Fruit fly (Drosophila melanogaster) whole organism, embryonic: ENCODE results near the gene scyl.
A peak's percentile ranks its signal among the peaks of the same experiment; 100 is the strongest.

Experiments
- Abd-B ChIP-seq: fragments of 200-800 bp; sonication (Bioruptor generic); optimal IDR thresholded peaks from 2 replicates; lab custom pipeline; 2018; ENCODE audit warnings: missing biosample characterization, mild to moderate bottlenecking, missing genetic modification characterization, moderate library complexity
- Adf1 ChIP-seq: fragments of 200-800 bp; sonication (Bioruptor generic); IDR thresholded peaks from 2 replicates; pipeline ENCODE4 v1.3.6; 2022; ENCODE audit warnings: missing biosample characterization, missing genetic modification characterization
- BEAF-32 ChIP-seq: fragments of 200-800 bp; sonication (Bioruptor generic); optimal IDR thresholded peaks from 3 replicates; lab custom pipeline; 2017; ENCODE audit warnings: missing biosample characterization, missing genetic modification characterization, mild to moderate bottlenecking, moderate library complexity, missing genetic modification reagents
- Bdp1 ChIP-seq: fragments of 200-800 bp; sonication (Bioruptor generic); optimal IDR thresholded peaks from 3 replicates; lab custom pipeline; 2016; ENCODE audit warnings: missing biosample characterization, missing genetic modification characterization
- Bgb ChIP-seq: fragments of 200-800 bp; sonication (Bioruptor generic); IDR thresholded peaks from 2 replicates; pipeline ENCODE4 v1.3.6; 2022; ENCODE audit warnings: missing biosample characterization, missing genetic modification characterization; ENCODE audit not compliant: partially characterized antibody
- CG10209 ChIP-seq: fragments of 200-800 bp; sonication (Bioruptor generic); optimal IDR thresholded peaks from 3 replicates; lab custom pipeline; 2017; ENCODE audit warnings: missing biosample characterization, mild to moderate bottlenecking, missing genetic modification characterization, missing genetic modification reagents
- CG12155 ChIP-seq: fragments of 200-800 bp; sonication (Bioruptor generic); optimal IDR thresholded peaks from 3 replicates; lab custom pipeline; 2016; ENCODE audit warnings: missing biosample characterization, missing genetic modification characterization
- CG12659 ChIP-seq: fragments of 200-800 bp; sonication (Bioruptor generic); optimal IDR thresholded peaks from 3 replicates; lab custom pipeline; 2017; ENCODE audit warnings: mild to moderate bottlenecking, missing biosample characterization, missing genetic modification reagents, missing genetic modification characterization
- CG12744 ChIP-seq: fragments of 200-800 bp; sonication (Bioruptor generic); optimal IDR thresholded peaks from 2 replicates; lab custom pipeline; 2016; ENCODE audit warnings: missing biosample characterization, missing genetic modification characterization
- CG13424 ChIP-seq: fragments of 200-800 bp; sonication (Bioruptor generic); optimal IDR thresholded peaks from 2 replicates; lab custom pipeline; 2019; ENCODE audit warnings: missing biosample characterization, mild to moderate bottlenecking, missing genetic modification characterization, moderate library complexity
- CG15269 ChIP-seq: fragments of 200-800 bp; sonication (Bioruptor generic); optimal IDR thresholded peaks from 2 replicates; lab custom pipeline; 2018; ENCODE audit warnings: missing biosample characterization, mild to moderate bottlenecking, missing genetic modification characterization, moderate library complexity
- CG15514 ChIP-seq: fragments of 200-800 bp; sonication (Bioruptor generic); optimal IDR thresholded peaks from 3 replicates; lab custom pipeline; 2017; ENCODE audit warnings: missing biosample characterization, missing genetic modification characterization, mild to moderate bottlenecking, moderate library complexity, missing genetic modification reagents
- CG17568 ChIP-seq: fragments of 200-800 bp; sonication (Bioruptor generic); optimal IDR thresholded peaks from 2 replicates; lab custom pipeline; 2018; ENCODE audit warnings: missing biosample characterization, mild to moderate bottlenecking, missing genetic modification characterization, moderate library complexity
- CG17829 ChIP-seq: fragments of 200-800 bp; optimal IDR thresholded peaks from 2 replicates; lab custom pipeline; 2019; ENCODE audit warnings: missing biosample characterization, mild to moderate bottlenecking, missing genetic modification characterization, moderate library complexity
- CG33557 ChIP-seq: fragments of 200-800 bp; sonication (Bioruptor generic); optimal IDR thresholded peaks from 2 replicates; lab custom pipeline; 2019; ENCODE audit warnings: missing biosample characterization, mild to moderate bottlenecking, missing genetic modification characterization, moderate library complexity
- CG3995 ChIP-seq: fragments of 200-800 bp; sonication (Bioruptor generic); optimal IDR thresholded peaks from 3 replicates; lab custom pipeline; 2016; ENCODE audit warnings: missing biosample characterization, missing genetic modification characterization
- CG42726 ChIP-seq: fragments of 200-800 bp; sonication (Bioruptor generic); IDR thresholded peaks from 2 replicates; pipeline ENCODE4 v1.3.6; 2022; ENCODE audit warnings: missing biosample characterization, missing genetic modification characterization; ENCODE audit not compliant: partially characterized antibody
- CG4282 ChIP-seq: fragments of 200-800 bp; sonication (Bioruptor generic); optimal IDR thresholded peaks from 2 replicates; lab custom pipeline; 2016; ENCODE audit warnings: missing biosample characterization, missing genetic modification characterization
- CG6175 ChIP-seq: fragments of 200-800 bp; sonication (Bioruptor generic); IDR thresholded peaks from 3 replicates; pipeline ENCODE4 v1.3.6; 2022; ENCODE audit warnings: missing biosample characterization, missing genetic modification characterization
- CG7556 ChIP-seq: fragments of 200-800 bp; sonication (Bioruptor generic); optimal IDR thresholded peaks from 2 replicates; lab custom pipeline; 2017; ENCODE audit warnings: missing biosample characterization, mild to moderate bottlenecking, missing genetic modification characterization
- CG7928 ChIP-seq: fragments of 200-800 bp; sonication (Bioruptor generic); optimal IDR thresholded peaks from 2 replicates; lab custom pipeline; 2017; ENCODE audit warnings: missing biosample characterization, mild to moderate bottlenecking, missing genetic modification characterization
- CG8089 ChIP-seq: fragments of 200-800 bp; sonication (Bioruptor generic); optimal IDR thresholded peaks from 3 replicates; lab custom pipeline; 2016; ENCODE audit warnings: missing biosample characterization, missing genetic modification characterization
- CG9437 ChIP-seq: fragments of 200-800 bp; sonication (Bioruptor generic); optimal IDR thresholded peaks from 2 replicates; lab custom pipeline; 2018; ENCODE audit warnings: missing biosample characterization, mild to moderate bottlenecking, missing genetic modification characterization
- CG9932 ChIP-seq: fragments of 200-800 bp; sonication (Bioruptor generic); IDR thresholded peaks from 2 replicates; pipeline ENCODE4 v1.3.6; 2022; ENCODE audit warnings: missing biosample characterization, missing genetic modification characterization
- Chrac-16 ChIP-seq: fragments of 200-800 bp; sonication (Bioruptor generic); optimal IDR thresholded peaks from 3 replicates; lab custom pipeline; 2016; ENCODE audit warnings: missing biosample characterization, missing genetic modification characterization
- Dfd ChIP-seq, 2 experiments: fragments of >200 bp; optimal IDR thresholded peaks; 2 replicates each; lab custom pipeline; 2017; ENCODE audit warnings: missing biosample characterization in 2 of 2, missing genetic modification characterization in 2 of 2
- Dip2 ChIP-seq: fragments of 200-800 bp; sonication (Bioruptor generic); IDR thresholded peaks from 2 replicates; pipeline ENCODE4 v1.3.6; 2022; ENCODE audit warnings: missing biosample characterization, missing genetic modification characterization
- Dp ChIP-seq: fragments of 200-800 bp; sonication (Bioruptor generic); optimal IDR thresholded peaks from 2 replicates; lab custom pipeline; 2018; ENCODE audit warnings: missing biosample characterization, mild to moderate bottlenecking, missing genetic modification characterization, moderate library complexity
- HLH3B ChIP-seq: fragments of 200-800 bp; sonication (Bioruptor generic); IDR thresholded peaks from 2 replicates; pipeline ENCODE4 v1.3.6; 2022; ENCODE audit warnings: missing biosample characterization, missing genetic modification characterization
- Kr ChIP-seq: fragments of 200-800 bp; sonication (Bioruptor generic); optimal IDR thresholded peaks from 2 replicates; lab custom pipeline; 2017; ENCODE audit warnings: missing biosample characterization, mild to moderate bottlenecking, missing genetic modification characterization
- Meics ChIP-seq: fragments of 200-800 bp; sonication (Bioruptor generic); optimal IDR thresholded peaks from 2 replicates; lab custom pipeline; 2017; ENCODE audit warnings: missing biosample characterization, mild to moderate bottlenecking, missing genetic modification characterization
- Mrtf ChIP-seq: fragments of 200-800 bp; sonication (Bioruptor generic); IDR thresholded peaks from 3 replicates; pipeline ENCODE4 v1.3.6; 2022; ENCODE audit warnings: missing biosample characterization, missing genetic modification characterization
- NC2β ChIP-seq: fragments of 200-800 bp; sonication (Bioruptor generic); optimal IDR thresholded peaks from 2 replicates; lab custom pipeline; 2016; ENCODE audit warnings: missing biosample characterization, missing genetic modification characterization
- Oaz ChIP-seq: fragments of 200-800 bp; sonication (Bioruptor generic); IDR thresholded peaks from 2 replicates; pipeline ENCODE4 v1.3.6; 2022; ENCODE audit warnings: missing biosample characterization, missing genetic modification characterization
- PHDP ChIP-seq: fragments of 200-800 bp; sonication (Bioruptor generic); optimal IDR thresholded peaks from 3 replicates; lab custom pipeline; 2018; ENCODE audit warnings: missing biosample characterization, mild to moderate bottlenecking, missing genetic modification characterization, moderate library complexity
- YL-1 ChIP-seq: fragments of 200-800 bp; sonication (Bioruptor generic); optimal IDR thresholded peaks from 3 replicates; lab custom pipeline; 2017; ENCODE audit warnings: missing biosample characterization, mild to moderate bottlenecking, missing genetic modification characterization
- ase ChIP-seq: fragments of 200-800 bp; sonication (Bioruptor generic); IDR thresholded peaks from 3 replicates; pipeline ENCODE4 v1.3.6; 2022; ENCODE audit warnings: missing biosample characterization, missing genetic modification characterization
- bcd ChIP-seq: fragments of 200-800 bp; sonication (Bioruptor generic); optimal IDR thresholded peaks from 2 replicates; lab custom pipeline; 2017; ENCODE audit warnings: missing biosample characterization, mild to moderate bottlenecking, missing genetic modification characterization
- br ChIP-seq: fragments of >200 bp; optimal IDR thresholded peaks from 2 replicates; lab custom pipeline; 2017
- bsh ChIP-seq, 2 experiments: fragments of 200-800 bp; sonication (Bioruptor generic); optimal IDR thresholded peaks; 2 replicates each; lab custom pipeline; 2017 to 2018; ENCODE audit warnings: mild to moderate bottlenecking in 2 of 2, missing biosample characterization in 2 of 2, missing genetic modification characterization in 2 of 2, moderate library complexity in 1 of 2
- caup ChIP-seq: fragments of 200-800 bp; sonication (Bioruptor generic); optimal IDR thresholded peaks from 3 replicates; lab custom pipeline; 2017; ENCODE audit warnings: missing biosample characterization, mild to moderate bottlenecking, missing genetic modification characterization, moderate library complexity; ENCODE audit not compliant: severe bottlenecking
- chinmo ChIP-seq: fragments of 200-800 bp; sonication (Bioruptor generic); IDR thresholded peaks from 4 replicates; pipeline ENCODE4 v1.3.6; 2022; ENCODE audit warnings: missing biosample characterization, missing genetic modification characterization; ENCODE audit not compliant: partially characterized antibody
- fru ChIP-seq: fragments of >200 bp; optimal IDR thresholded peaks from 2 replicates; lab custom pipeline; 2017
- kah ChIP-seq: fragments of 200-800 bp; sonication (Bioruptor generic); optimal IDR thresholded peaks from 2 replicates; lab custom pipeline; 2018; ENCODE audit warnings: missing biosample characterization, mild to moderate bottlenecking, missing genetic modification characterization
- mam ChIP-seq: fragments of 200-800 bp; sonication (Bioruptor generic); optimal IDR thresholded peaks from 3 replicates; lab custom pipeline; 2016; ENCODE audit warnings: missing biosample characterization, missing genetic modification characterization
- p53 ChIP-seq: fragments of 200-800 bp; sonication (Bioruptor generic); optimal IDR thresholded peaks from 2 replicates; lab custom pipeline; 2016; ENCODE audit warnings: missing biosample characterization, missing genetic modification characterization
- rib ChIP-seq: fragments of 200-800 bp; sonication (Bioruptor generic); IDR thresholded peaks from 2 replicates; pipeline ENCODE4 v1.3.6; 2022; ENCODE audit warnings: missing biosample characterization, missing genetic modification characterization
- tup ChIP-seq: fragments of 200-800 bp; sonication (Bioruptor generic); optimal IDR thresholded peaks from 2 replicates; lab custom pipeline; 2016; ENCODE audit warnings: missing biosample characterization, mild to moderate bottlenecking, missing genetic modification characterization, moderate library complexity
- twi ChIP-seq: fragments of 200-800 bp; optimal IDR thresholded peaks from 2 replicates; lab custom pipeline; 2019; ENCODE audit warnings: missing biosample characterization, mild to moderate bottlenecking, missing genetic modification characterization, moderate library complexity

Gene scyl

dm6 chr3L:11278448-11279320 is 26.6 kb downstream of the scyl start (continued):
- TF ChIP-seq Adf1 (0 out of 2 replicates have a peak, but pooled peaks have one; percentile 8), Bdp1 (GFP tag; lab: Kevin White, UChicago) (no peak), CG17568 (GFP tag; lab: Kevin White, UChicago) (no peak), Bgb (GFP tag; lab: Robert Waterston, UW) (no peak), Chrac-16 (GFP tag; lab: Kevin White, UChicago) (no peak), CG12744 (no peak), CG13424 (peak; percentile 39), Oaz (GFP tag; lab: Robert Waterston, UW) (no peak), bsh (GFP tag; optimal IDR thresholded peaks at IDR 0.05; lab: Kevin White, UChicago) (peak in 1 of 2 experiments; percentile 32), CG7556 (GFP tag; lab: Kevin White, UChicago) (peak; percentile 70), CG17829 (tag; lab: Kevin White, UChicago) (no peak), CG7928 (GFP tag; lab: Kevin White, UChicago) (no peak), CG8089 (GFP tag; lab: Kevin White, UChicago) (no peak), CG33557 (GFP tag; lab: Kevin White, UChicago) (no peak), YL-1 (GFP tag; lab: Kevin White, UChicago) (no peak), HLH3B (GFP tag; lab: Robert Waterston, UW) (peak; percentile 20; the same call in 1 of the 2 replicates), Dip2 (GFP tag; lab: Robert Waterston, UW) (no peak), NC2β (GFP tag; lab: Kevin White, UChicago) (no peak), CG42726 (GFP tag; lab: Robert Waterston, UW) (no peak), Meics (GFP tag; lab: Kevin White, UChicago) (peak; percentile 34), BEAF-32 (GFP tag; lab: Kevin White, UChicago) (no peak), chinmo (GFP tag; lab: Robert Waterston, UW) (no peak), CG12659 (GFP tag; lab: Kevin White, UChicago) (peak; percentile 14), p53 (no peak), PHDP (tag; lab: Kevin White, UChicago) (peak; percentile 46), ase (GFP tag; lab: Robert Waterston, UW) (no peak), CG15269 (tag; lab: Kevin White, UChicago) (peak; percentile 54), Dp (GFP tag; lab: Kevin White, UChicago) (no peak), br (lab: Kevin White, UChicago) (no peak), CG15514 (peak; percentile 16), Dfd (GFP tag; optimal IDR thresholded peaks at IDR 0.05; lab: Kevin White, UChicago) (no peak), Kr (no peak), CG4282 (GFP tag; lab: Kevin White, UChicago) (no peak), Mrtf (0 out of 3 replicates have a peak, but pooled peaks have one; percentile 14), mam (GFP tag; lab: Kevin White, UChicago) (no peak), Abd-B (GFP tag; lab: Kevin White, UChicago) (peak; percentile 17), fru (lab: Kevin White, UChicago) (no peak), caup (GFP tag; lab: Kevin White, UChicago) (peak; percentile 44), CG3995 (no peak), tup (GFP tag; lab: Kevin White, UChicago) (no peak), kah (GFP tag; lab: Kevin White, UChicago) (no peak), CG12155 (GFP tag; lab: Kevin White, UChicago) (peak; percentile 32), rib (GFP tag; lab: Robert Waterston, UW) (0 out of 2 replicates have a peak, but pooled peaks have one; percentile 41), CG10209 (peak; percentile 31), bcd (GFP tag; lab: Kevin White, UChicago) (peak; percentile 30), CG6175 (GFP tag; lab: Robert Waterston, UW) (peak; percentile 80), CG9437 (peak; percentile 49), twi (no peak), CG9932 (peak; percentile 41)
